Fruit fly (Drosophila melanogaster) whole organism, adult: Measurements from ENCODE around the gene CG42554.

Source experiments
- CG11617 ChIP-seq: fragments of 200-800 bp; sonication (Bioruptor generic); optimal IDR thresholded peaks from 2 replicates; lab custom pipeline; 2017; ENCODE audit warnings: mild to moderate bottlenecking, missing biosample characterization, missing genetic modification reagents, missing genetic modification characterization
- CG12768 ChIP-seq: fragments of 200-800 bp; sonication (Bioruptor generic); optimal IDR thresholded peaks from 2 replicates; lab custom pipeline; 2017; ENCODE audit warnings: missing biosample characterization, missing genetic modification characterization, mild to moderate bottlenecking, moderate library complexity, missing genetic modification reagents
- CG14711 ChIP-seq: fragments of 200-800 bp; sonication (Bioruptor generic); optimal IDR thresholded peaks from 2 replicates; lab custom pipeline; 2018; ENCODE audit warnings: missing biosample characterization, mild to moderate bottlenecking, missing genetic modification characterization, moderate library complexity
- CG1620 ChIP-seq: fragments of 200-800 bp; sonication (Bioruptor generic); optimal IDR thresholded peaks from 2 replicates; lab custom pipeline; 2016; ENCODE audit warnings: missing biosample characterization, missing genetic modification characterization
- CG33017 ChIP-seq: fragments of 200-800 bp; sonication (Bioruptor generic); optimal IDR thresholded peaks from 2 replicates; lab custom pipeline; 2018; ENCODE audit warnings: missing biosample characterization, mild to moderate bottlenecking, missing genetic modification characterization, moderate library complexity
- CG5204 ChIP-seq: fragments of 200-800 bp; sonication (Bioruptor generic); optimal IDR thresholded peaks from 2 replicates; lab custom pipeline; 2016; ENCODE audit warnings: missing biosample characterization, missing genetic modification characterization
- CG7045 ChIP-seq: fragments of 200-800 bp; sonication (Bioruptor generic); optimal IDR thresholded peaks from 2 replicates; lab custom pipeline; 2017; ENCODE audit warnings: missing biosample characterization, mild to moderate bottlenecking, missing genetic modification characterization
- CG7101 ChIP-seq: fragments of 200-800 bp; sonication (Bioruptor generic); optimal IDR thresholded peaks from 2 replicates; lab custom pipeline; 2018; ENCODE audit warnings: missing biosample characterization, mild to moderate bottlenecking, missing genetic modification characterization, moderate library complexity
- Clk ChIP-seq: fragments of 200-800 bp; sonication (Bioruptor generic); optimal IDR thresholded peaks from 2 replicates; lab custom pipeline; 2017; ENCODE audit warnings: missing biosample characterization, missing genetic modification characterization
- Crg-1 ChIP-seq: fragments of 200-800 bp; sonication (Bioruptor generic); optimal IDR thresholded peaks from 2 replicates; lab custom pipeline; 2016; ENCODE audit warnings: missing biosample characterization, missing genetic modification characterization
- Hr96 ChIP-seq: fragments of 200-800 bp; sonication (Bioruptor generic); optimal IDR thresholded peaks from 2 replicates; lab custom pipeline; 2016; ENCODE audit warnings: missing biosample characterization, missing genetic modification characterization
- Mnt ChIP-seq: fragments of 200-800 bp; sonication (Bioruptor generic); optimal IDR thresholded peaks from 2 replicates; lab custom pipeline; 2016; ENCODE audit warnings: missing biosample characterization, mild to moderate bottlenecking, missing genetic modification characterization
- bab1 ChIP-seq: fragments of 200-800 bp; sonication (Bioruptor generic); optimal IDR thresholded peaks from 3 replicates; lab custom pipeline; 2019; ENCODE audit warnings: missing biosample characterization, mild to moderate bottlenecking, missing genetic modification characterization, moderate library complexity
- cic ChIP-seq: fragments of 200-800 bp; sonication (Bioruptor generic); optimal IDR thresholded peaks from 2 replicates; lab custom pipeline; 2017; ENCODE audit warnings: missing biosample characterization, mild to moderate bottlenecking, missing genetic modification characterization, moderate library complexity
- cnc ChIP-seq, 2 experiments: fragments of >200 bp; optimal IDR thresholded peaks; 2 replicates each; lab custom pipeline; 2017
- kay ChIP-seq: fragments of 200-800 bp; sonication (Bioruptor generic); peaks from one replicate; lab custom pipeline; 2016; ENCODE audit warnings: missing biosample characterization, missing genetic modification characterization, borderline replicate concordance
- ovo ChIP-seq: fragments of 200-800 bp; sonication (Bioruptor generic); optimal IDR thresholded peaks from 2 replicates; lab custom pipeline; 2016; ENCODE audit warnings: missing biosample characterization, missing genetic modification characterization
- pad ChIP-seq: fragments of 200-800 bp; sonication (Bioruptor generic); optimal IDR thresholded peaks from 3 replicates; lab custom pipeline; 2017; ENCODE audit warnings: missing biosample characterization, missing genetic modification characterization, mild to moderate bottlenecking, moderate library complexity, missing genetic modification reagents
- tj ChIP-seq: fragments of 200-800 bp; sonication (Bioruptor generic); optimal IDR thresholded peaks from 3 replicates; lab custom pipeline; 2017; ENCODE audit warnings: missing biosample characterization, mild to moderate bottlenecking, missing genetic modification characterization, moderate library complexity
- toe ChIP-seq: fragments of 200-800 bp; sonication (Bioruptor generic); optimal IDR thresholded peaks from 2 replicates; lab custom pipeline; 2016; ENCODE audit warnings: missing biosample characterization, missing genetic modification characterization

Gene CG42554

dm6 chr3L:810038-810644 is 25.3 kb upstream of the CG42554 start:
- TF ChIP-seq CG12768 (no peak), kay (GFP tag; lab: Kevin White, UChicago) (no peak)

DNA sequence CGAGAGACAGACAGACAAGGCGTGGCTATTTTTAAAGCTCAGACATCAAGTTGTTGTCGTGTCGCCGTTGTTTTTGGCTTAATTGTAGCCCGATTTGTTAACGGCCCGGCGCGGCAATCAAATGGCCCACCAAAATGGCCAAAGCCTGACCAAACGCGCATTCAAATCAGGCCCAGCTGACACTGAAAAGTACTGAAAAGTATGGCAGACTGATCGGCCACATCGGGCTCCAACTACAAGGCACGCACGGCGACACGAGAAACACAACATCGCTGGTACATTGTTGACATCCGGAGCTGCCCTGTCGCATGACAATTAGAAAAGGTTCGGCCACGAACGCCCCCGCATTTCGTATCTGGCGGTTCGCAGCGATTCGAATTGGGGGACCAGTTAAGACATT is 23.7 kb upstream of the CG42554 start:
- TF ChIP-seq Crg-1 = no peak
- no peak for TF ChIP-seq cic
- TF ChIP-seq bab1 (GFP tag; lab: Kevin White, UChicago) = no peak
- no peak for TF ChIP-seq tj (GFP tag; lab: Kevin White, UChicago)
- TF ChIP-seq cnc (optimal IDR thresholded peaks at IDR 0.05; lab: Kevin White, UChicago) = no peak
- TF ChIP-seq Hr96 = no peak
- TF ChIP-seq CG7101 (tag; lab: Kevin White, UChicago) = no peak
- no peak for TF ChIP-seq ovo (GFP tag; lab: Kevin White, UChicago)
- no peak for TF ChIP-seq pad (GFP tag; lab: Kevin White, UChicago)
- no peak for TF ChIP-seq CG7045 (GFP tag; lab: Kevin White, UChicago)
- TF ChIP-seq CG1620 (GFP tag; lab: Kevin White, UChicago) = no peak
- no peak for TF ChIP-seq CG12768
- no peak for TF ChIP-seq Mnt (GFP tag; lab: Kevin White, UChicago)
- no peak for TF ChIP-seq CG11617 (GFP tag; lab: Kevin White, UChicago)
- TF ChIP-seq CG5204 (GFP tag; lab: Kevin White, UChicago) = no peak
- TF ChIP-seq Clk (GFP tag; lab: Kevin White, UChicago) = no peak
- TF ChIP-seq CG33017 = no peak
- TF ChIP-seq kay (GFP tag; lab: Kevin White, UChicago) = no peak
- TF ChIP-seq CG14711 (tag; lab: Kevin White, UChicago) = no peak

dm6 chr3L:813229-813837 is 22.1 kb upstream of the CG42554 start:
- TF ChIP-seq tj (GFP tag; lab: Kevin White, UChicago) (no peak), CG5204 (GFP tag; lab: Kevin White, UChicago) (no peak), Mnt (GFP tag; lab: Kevin White, UChicago) (no peak), bab1 (GFP tag; lab: Kevin White, UChicago) (no peak), CG12768 (no peak), CG33017 (no peak), CG7101 (tag; lab: Kevin White, UChicago) (no peak), CG11617 (GFP tag; lab: Kevin White, UChicago) (no peak), cic (no peak), ovo (GFP tag; lab: Kevin White, UChicago) (no peak), kay (GFP tag; lab: Kevin White, UChicago) (no peak), CG1620 (GFP tag; lab: Kevin White, UChicago) (no peak), toe (GFP tag; lab: Kevin White, UChicago) (no peak), cnc (optimal IDR thresholded peaks at IDR 0.05; lab: Kevin White, UChicago) (no peak), CG14711 (tag; lab: Kevin White, UChicago) (no peak)

DNA sequence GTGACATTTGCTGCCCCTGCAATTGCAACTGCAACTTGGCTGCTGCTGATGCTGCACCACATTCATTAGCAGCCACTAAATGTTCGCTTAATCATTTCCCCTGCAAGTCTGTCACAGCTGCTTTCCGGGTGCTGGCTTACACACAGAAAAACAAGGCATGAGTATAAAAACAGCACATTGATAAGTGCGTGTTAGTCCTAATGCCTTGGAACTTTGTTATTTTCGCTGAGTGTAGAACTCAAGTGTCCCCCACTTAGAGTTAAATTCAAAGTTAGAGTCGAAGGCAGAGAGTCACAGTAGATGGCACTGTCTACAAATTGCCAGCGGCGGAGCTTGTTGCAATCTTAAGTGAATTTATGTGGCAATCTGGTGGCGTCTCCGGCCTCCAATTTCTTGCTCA is 21.6 kb upstream of the CG42554 start:
- TF ChIP-seq kay (GFP tag; lab: Kevin White, UChicago) (no peak), pad (GFP tag; lab: Kevin White, UChicago) (no peak), CG5204 (GFP tag; lab: Kevin White, UChicago) (no peak), CG11617 (GFP tag; lab: Kevin White, UChicago) (no peak), Clk (GFP tag; lab: Kevin White, UChicago) (no peak), CG1620 (GFP tag; lab: Kevin White, UChicago) (no peak), CG7045 (GFP tag; lab: Kevin White, UChicago) (no peak), bab1 (GFP tag; lab: Kevin White, UChicago) (no peak), CG7101 (tag; lab: Kevin White, UChicago) (no peak), Hr96 (no peak), CG12768 (no peak), tj (GFP tag; lab: Kevin White, UChicago) (no peak), ovo (GFP tag; lab: Kevin White, UChicago) (no peak), cnc (optimal IDR thresholded peaks at IDR 0.05; lab: Kevin White, UChicago) (no peak)

DNA sequence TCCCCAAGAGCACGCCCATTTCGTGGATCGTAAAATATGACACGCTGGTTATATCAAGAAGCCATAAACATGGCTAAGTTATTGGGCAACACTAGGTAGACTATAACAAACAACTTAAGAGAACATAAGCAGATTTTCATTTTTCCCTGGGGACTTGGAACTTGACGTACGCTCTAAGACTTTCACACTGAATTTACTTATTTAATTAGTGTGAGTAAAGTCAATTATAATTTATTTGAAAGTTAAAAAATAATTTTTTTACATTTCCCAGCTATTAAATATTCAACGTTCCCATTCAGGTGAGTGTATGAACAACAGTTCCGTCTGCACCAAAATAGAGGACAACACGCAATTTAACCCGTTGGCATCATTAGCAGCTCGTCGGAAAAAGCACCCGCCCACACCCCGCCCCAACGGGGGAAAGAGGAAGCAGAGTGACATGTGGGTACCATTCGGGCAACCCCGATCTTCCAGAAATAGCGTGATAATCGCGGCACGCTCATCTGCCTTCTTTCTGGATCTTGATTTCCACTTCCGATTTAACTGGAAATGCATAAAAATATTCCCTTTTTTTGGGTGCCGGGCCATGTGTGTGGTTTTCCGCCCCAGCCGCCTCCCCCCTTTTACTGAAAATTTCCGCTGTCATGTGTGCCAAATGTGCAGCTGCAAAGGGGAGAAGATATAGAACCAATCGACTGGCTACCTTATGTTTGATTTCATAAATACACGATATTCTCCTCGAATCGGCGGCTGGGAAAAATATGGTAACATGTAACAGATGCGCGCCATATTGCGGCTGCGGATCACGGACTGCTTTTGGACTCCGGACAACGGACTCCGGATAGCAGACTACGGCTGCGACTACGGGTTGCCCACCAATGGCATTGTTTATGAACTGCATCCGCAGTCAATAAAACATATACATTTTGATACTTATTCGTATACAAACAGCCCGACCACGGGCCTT is 20.0 kb upstream of the CG42554 start:
- TF ChIP-seq CG33017 = no peak
- no peak for TF ChIP-seq CG7045 (GFP tag; lab: Kevin White, UChicago)
- no peak for TF ChIP-seq Clk (GFP tag; lab: Kevin White, UChicago)
- no peak for TF ChIP-seq cic
- no peak for TF ChIP-seq CG12768

- no peak for TF ChIP-seq Clk (GFP tag; lab: Kevin White, UChicago)
- no peak for TF ChIP-seq pad (GFP tag; lab: Kevin White, UChicago)
- TF ChIP-seq CG14711 (tag; lab: Kevin White, UChicago) = no peak
- no peak for TF ChIP-seq kay (GFP tag; lab: Kevin White, UChicago)
- TF ChIP-seq Mnt (GFP tag; lab: Kevin White, UChicago) = no peak
- TF ChIP-seq cic = no peak
- no peak for TF ChIP-seq cnc (optimal IDR thresholded peaks at IDR 0.05; lab: Kevin White, UChicago)
- TF ChIP-seq CG5204 (GFP tag; lab: Kevin White, UChicago) = no peak
- no peak for TF ChIP-seq ovo (GFP tag; lab: Kevin White, UChicago)
- TF ChIP-seq tj (GFP tag; lab: Kevin White, UChicago) = no peak
- no peak for TF ChIP-seq CG33017
- no peak for TF ChIP-seq bab1 (GFP tag; lab: Kevin White, UChicago)
- no peak for TF ChIP-seq Crg-1
- no peak for TF ChIP-seq Hr96
- no peak for TF ChIP-seq CG7045 (GFP tag; lab: Kevin White, UChicago)
- TF ChIP-seq CG12768 = no peak
- no peak for TF ChIP-seq CG1620 (GFP tag; lab: Kevin White, UChicago)
- no peak for TF ChIP-seq CG7101 (tag; lab: Kevin White, UChicago)
These were observed 17.8 kb upstream of the CG42554 start for dm6 chr3L:817708-818107.
